Fruit fly (Drosophila melanogaster) whole organism, wandering third instar larva: ENCODE data around the gene dpr8.

Experiments
- Abd-B ChIP-seq: fragments of >200 bp; optimal IDR thresholded peaks from 2 replicates; lab custom pipeline; 2017; ENCODE audit warnings: missing biosample characterization, missing genetic modification characterization
- CG32264 ChIP-seq: fragments of 200-800 bp; sonication (Bioruptor generic); optimal IDR thresholded peaks from 2 replicates; lab custom pipeline; 2016; ENCODE audit warnings: missing biosample characterization, missing genetic modification characterization
- CG9705 ChIP-seq: fragments of 200-800 bp; sonication (Bioruptor generic); optimal IDR thresholded peaks from 2 replicates; lab custom pipeline; 2018; ENCODE audit warnings: missing biosample characterization, mild to moderate bottlenecking, missing genetic modification characterization
- CrebA ChIP-seq: fragments of 200-800 bp; sonication (Bioruptor generic); optimal IDR thresholded peaks from 2 replicates; lab custom pipeline; 2016; ENCODE audit warnings: missing biosample characterization, mild to moderate bottlenecking, missing genetic modification characterization, borderline replicate concordance
- Dfd ChIP-seq: fragments of >200 bp; optimal IDR thresholded peaks from 2 replicates; lab custom pipeline; 2017; ENCODE audit warnings: missing biosample characterization, missing genetic modification characterization
- Dif ChIP-seq: fragments of 200-275, 200-300 bp; sonication (Bioruptor generic); optimal IDR thresholded peaks from 2 replicates; lab custom pipeline; 2018; ENCODE audit warnings: missing biosample characterization, missing genetic modification characterization; ENCODE audit not compliant: partially characterized antibody
- GATAd ChIP-seq: sonication (Bioruptor generic); optimal IDR thresholded peaks from 2 replicates; lab custom pipeline; 2016; ENCODE audit warnings: missing biosample characterization, missing genetic modification characterization
- HLH106 ChIP-seq: fragments of 200-800 bp; optimal IDR thresholded peaks from 3 replicates; lab custom pipeline; 2019; ENCODE audit warnings: missing biosample characterization, mild to moderate bottlenecking, missing genetic modification characterization, moderate library complexity
- Hnf4 ChIP-seq: fragments of 200-800 bp; sonication (Bioruptor generic); optimal IDR thresholded peaks from 2 replicates; lab custom pipeline; 2016; ENCODE audit warnings: missing biosample characterization, mild to moderate bottlenecking, missing genetic modification characterization
- Hr78 ChIP-seq: fragments of >200 bp; optimal IDR thresholded peaks from 2 replicates; lab custom pipeline; 2017; ENCODE audit warnings: missing biosample characterization, missing genetic modification characterization
- Hr83 ChIP-seq: fragments of 200-300 bp; sonication (Bioruptor generic); optimal IDR thresholded peaks from 2 replicates; lab custom pipeline; 2016; ENCODE audit warnings: missing biosample characterization, mild to moderate bottlenecking, missing genetic modification characterization, moderate library complexity; ENCODE audit not compliant: poor library complexity, severe bottlenecking
- Jra ChIP-seq: sonication (Bioruptor generic); optimal IDR thresholded peaks from 2 replicates; lab custom pipeline; 2016; ENCODE audit warnings: missing biosample characterization, missing genetic modification characterization
- Mio ChIP-seq: sonication (Bioruptor generic); optimal IDR thresholded peaks from 2 replicates; lab custom pipeline; 2016; ENCODE audit warnings: missing biosample characterization, missing genetic modification characterization
- Myc ChIP-seq: fragments of >200 bp; optimal IDR thresholded peaks from 2 replicates; lab custom pipeline; 2017
- N ChIP-seq: fragments of >200 bp; optimal IDR thresholded peaks from 2 replicates; lab custom pipeline; 2018; ENCODE audit warnings: missing biosample characterization, missing external identifiers, missing genetic modification characterization
- OdsH ChIP-seq: fragments of 200-800 bp; sonication (Bioruptor generic); optimal IDR thresholded peaks from 2 replicates; lab custom pipeline; 2016; ENCODE audit warnings: missing biosample characterization, mild to moderate bottlenecking, missing genetic modification characterization
- Rel ChIP-seq, 2 experiments: fragments of 200-800 bp; sonication (Bioruptor generic) in 1 of 2; optimal IDR thresholded peaks; 2 replicates in 1 of 2; 3 replicates in 1 of 2; lab custom pipeline; 2016 to 2019; ENCODE audit warnings: mild to moderate bottlenecking in 2 of 2, missing biosample characterization in 2 of 2, missing genetic modification characterization in 2 of 2, moderate library complexity in 1 of 2
- br ChIP-seq: fragments of 200-800 bp; sonication (Bioruptor generic); optimal IDR thresholded peaks from 2 replicates; lab custom pipeline; 2016; ENCODE audit warnings: missing biosample characterization, missing genetic modification characterization
- brk ChIP-seq: fragments of 200-800 bp; sonication (Bioruptor generic); optimal IDR thresholded peaks from 2 replicates; lab custom pipeline; 2016; ENCODE audit warnings: missing biosample characterization, mild to moderate bottlenecking, missing genetic modification characterization
- dl ChIP-seq, 2 experiments: fragments of 175-275, 200-275 bp in 1 of 2; fragments of 200-275 bp in 1 of 2; sonication (Bioruptor generic); optimal IDR thresholded peaks; lab custom pipeline; 2018; ENCODE audit warnings: mild to moderate bottlenecking in 2 of 2, missing biosample characterization in 2 of 2, missing genetic modification characterization in 2 of 2, moderate library complexity in 2 of 2; ENCODE audit not compliant: partially characterized antibody in 2 of 2, insufficient read depth in 1 of 2
- dmrt93B ChIP-seq: fragments of 200-800 bp; sonication (Bioruptor generic); optimal IDR thresholded peaks from 2 replicates; lab custom pipeline; 2018; ENCODE audit warnings: missing biosample characterization, mild to moderate bottlenecking, missing genetic modification characterization
- dsf ChIP-seq: sonication (Bioruptor generic); optimal IDR thresholded peaks from 2 replicates; lab custom pipeline; 2016; ENCODE audit warnings: missing biosample characterization, missing genetic modification characterization, borderline replicate concordance
- ey ChIP-seq: fragments of 200-800 bp; sonication (Bioruptor generic); optimal IDR thresholded peaks from 2 replicates; lab custom pipeline; 2016; ENCODE audit warnings: missing biosample characterization, missing genetic modification characterization
- foxo ChIP-seq, 2 experiments: fragments of 200-800 bp; sonication (Bioruptor generic); optimal IDR thresholded peaks; 2 replicates in 1 of 2; 3 replicates in 1 of 2; lab custom pipeline; 2016 to 2017; ENCODE audit warnings: missing biosample characterization in 2 of 2, missing genetic modification characterization in 2 of 2
- fru ChIP-seq: fragments of 200-800 bp; sonication (Bioruptor generic); optimal IDR thresholded peaks from 3 replicates; lab custom pipeline; 2016; ENCODE audit warnings: missing biosample characterization, mild to moderate bottlenecking, missing genetic modification characterization
- h ChIP-seq: fragments of 200-800 bp; sonication (Bioruptor generic); optimal IDR thresholded peaks from 3 replicates; lab custom pipeline; 2016; ENCODE audit warnings: missing biosample characterization, mild to moderate bottlenecking, missing genetic modification characterization
- jim ChIP-seq: fragments of 175-275, 200-325 bp; sonication (Bioruptor generic); optimal IDR thresholded peaks from 2 replicates; lab custom pipeline; 2016; ENCODE audit warnings: missing biosample characterization, mild to moderate bottlenecking, missing genetic modification characterization
- lola ChIP-seq: fragments of >200 bp; optimal IDR thresholded peaks from 2 replicates; lab custom pipeline; 2017; ENCODE audit warnings: missing biosample characterization, missing genetic modification characterization
- pan ChIP-seq: fragments of >200 bp; optimal IDR thresholded peaks from 2 replicates; lab custom pipeline; 2017
- psq ChIP-seq: fragments of 200-800 bp; sonication (Bioruptor generic); optimal IDR thresholded peaks from 3 replicates; lab custom pipeline; 2017; ENCODE audit warnings: missing biosample characterization, mild to moderate bottlenecking, missing genetic modification characterization, moderate library complexity
- rgr ChIP-seq: fragments of 200-800 bp; sonication (Bioruptor generic); optimal IDR thresholded peaks from 3 replicates; lab custom pipeline; 2016; ENCODE audit warnings: missing biosample characterization, mild to moderate bottlenecking, missing genetic modification characterization
- sage ChIP-seq: fragments of 200-800 bp; sonication (Bioruptor generic); optimal IDR thresholded peaks from 2 replicates; lab custom pipeline; 2016; ENCODE audit warnings: missing biosample characterization, mild to moderate bottlenecking, missing genetic modification characterization
- sv ChIP-seq: fragments of 200-800 bp; sonication (Bioruptor generic); optimal IDR thresholded peaks from 3 replicates; lab custom pipeline; 2016; ENCODE audit warnings: missing biosample characterization, missing genetic modification characterization
- tai ChIP-seq: sonication (Bioruptor generic); optimal IDR thresholded peaks from 2 replicates; lab custom pipeline; 2016; ENCODE audit warnings: missing biosample characterization, missing genetic modification characterization
- usp ChIP-seq: fragments of >200 bp; optimal IDR thresholded peaks from 2 replicates; lab custom pipeline; 2017; ENCODE audit warnings: missing biosample characterization, missing genetic modification characterization
- woc ChIP-seq: sonication (Bioruptor generic); optimal IDR thresholded peaks from 2 replicates; lab custom pipeline; 2016; ENCODE audit warnings: missing biosample characterization, mild to moderate bottlenecking, missing genetic modification characterization

dpr8 gene

dm6 chrX:14493779-14494401, 171.9 kb downstream of the dpr8 start:
- no peak for TF ChIP-seq GATAd (GFP tag; lab: Kevin White, UChicago)
- TF ChIP-seq Dif (GFP tag; lab: Kevin White, UChicago): no peak
- TF ChIP-seq lola (GFP tag; lab: Kevin White, UChicago): no peak
- TF ChIP-seq sage (GFP tag; lab: Kevin White, UChicago): no peak
- TF ChIP-seq Hr83 (GFP tag; lab: Kevin White, UChicago): no peak
- TF ChIP-seq tai (GFP tag; lab: Kevin White, UChicago): no peak
- peak; percentile 54 for TF ChIP-seq fru (GFP tag; lab: Kevin White, UChicago)
- no peak for TF ChIP-seq Rel (GFP tag; optimal IDR thresholded peaks at IDR 0.05; lab: Kevin White, UChicago)
- TF ChIP-seq Rel (tag; optimal IDR thresholded peaks at IDR 0.05; lab: Kevin White, UChicago): no peak
- no peak for TF ChIP-seq jim
- peak; percentile 11 for TF ChIP-seq HLH106 (tag; lab: Kevin White, UChicago)
- TF ChIP-seq pan: no peak
- peak; percentile 49 for TF ChIP-seq h
- no peak for TF ChIP-seq N
- no peak for TF ChIP-seq Hr78 (GFP tag; lab: Kevin White, UChicago)
- TF ChIP-seq dl (GFP tag; optimal IDR thresholded peaks at IDR 0.05; lab: Kevin White, UChicago; ENCODE audit: insufficient read depth in 1 of 2, partially characterized antibody in 2 of 2): no peak
- TF ChIP-seq psq (GFP tag; lab: Kevin White, UChicago): peak; percentile 35
- no peak for TF ChIP-seq Dfd
- no peak for TF ChIP-seq CG32264 (GFP tag; lab: Kevin White, UChicago)
- TF ChIP-seq Jra: no peak
- peak in 1 of 2 experiments; percentile 46 for TF ChIP-seq foxo (GFP tag; optimal IDR thresholded peaks at IDR 0.05; lab: Kevin White, UChicago)
- TF ChIP-seq br (GFP tag; lab: Kevin White, UChicago): peak; percentile 25
- peak; percentile 40 for TF ChIP-seq rgr (GFP tag; lab: Kevin White, UChicago)
- peak; percentile 10 for TF ChIP-seq ey
- no peak for TF ChIP-seq Myc
- no peak for TF ChIP-seq Abd-B
- TF ChIP-seq CrebA (GFP tag; lab: Kevin White, UChicago): no peak
- peak; percentile 11 for TF ChIP-seq woc (GFP tag; lab: Kevin White, UChicago)
- TF ChIP-seq, all 38 proteins: peak for 9

- TF ChIP-seq OdsH (no peak), dmrt93B (no peak), HLH106 (tag; lab: Kevin White, UChicago) (no peak), sv (GFP tag; lab: Kevin White, UChicago) (no peak), Hr83 (GFP tag; lab: Kevin White, UChicago) (no peak), usp (GFP tag; lab: Kevin White, UChicago) (no peak), CG9705 (no peak), rgr (GFP tag; lab: Kevin White, UChicago) (no peak), jim (no peak), woc (GFP tag; lab: Kevin White, UChicago) (no peak), CrebA (GFP tag; lab: Kevin White, UChicago) (no peak), foxo (GFP tag; optimal IDR thresholded peaks at IDR 0.05; lab: Kevin White, UChicago) (no peak), N (no peak), Jra (no peak), dl (GFP tag; optimal IDR thresholded peaks at IDR 0.05; lab: Kevin White, UChicago; ENCODE audit: insufficient read depth in 1 of 2, partially characterized antibody in 2 of 2) (no peak), GATAd (GFP tag; lab: Kevin White, UChicago) (no peak), ey (no peak), dsf (no peak), Hnf4 (no peak)
Observed at dm6 chrX:14495835-14496234, 173.8 kb downstream of the dpr8 start, which contains the start of gene CG12540. CG12540 (plus strand) TSS chrX:14496135.

- TF ChIP-seq Abd-B (no peak), Mio (GFP tag; lab: Kevin White, UChicago) (no peak), dsf (no peak), Jra (no peak), Myc (no peak), HLH106 (tag; lab: Kevin White, UChicago) (no peak), lola (GFP tag; lab: Kevin White, UChicago) (no peak), foxo (GFP tag; optimal IDR thresholded peaks at IDR 0.05; lab: Kevin White, UChicago) (no peak), tai (GFP tag; lab: Kevin White, UChicago) (no peak), usp (GFP tag; lab: Kevin White, UChicago) (no peak), Hnf4 (no peak), Hr83 (GFP tag; lab: Kevin White, UChicago) (no peak), CrebA (GFP tag; lab: Kevin White, UChicago) (no peak), rgr (GFP tag; lab: Kevin White, UChicago) (no peak), N (no peak), Rel (GFP tag; optimal IDR thresholded peaks at IDR 0.05; lab: Kevin White, UChicago) (no peak), Rel (tag; optimal IDR thresholded peaks at IDR 0.05; lab: Kevin White, UChicago) (no peak), dmrt93B (no peak), brk (no peak)
- TF ChIP-seq, all 38 proteins: peak for 0
Observed at dm6 chrX:14500992-14501391, 179.0 kb downstream of the dpr8 start.
